Fruit fly (Drosophila melanogaster) whole organism, embryonic: ENCODE results near the gene CG15473.

Experiments used
- ATbp ChIP-seq: fragments of 200-800 bp; sonication (Bioruptor generic); optimal IDR thresholded peaks from 2 replicates; lab custom pipeline; 2017; ENCODE audit warnings: missing biosample characterization, mild to moderate bottlenecking, missing genetic modification characterization, missing genetic modification reagents
- Abd-B ChIP-seq: fragments of 200-800 bp; sonication (Bioruptor generic); optimal IDR thresholded peaks from 2 replicates; lab custom pipeline; 2018; ENCODE audit warnings: missing biosample characterization, mild to moderate bottlenecking, missing genetic modification characterization, moderate library complexity
- Ada2b ChIP-seq: fragments of 200-800 bp; sonication (Bioruptor generic); IDR thresholded peaks from 2 replicates; pipeline ENCODE4 v1.3.6; 2022; ENCODE audit warnings: missing biosample characterization, missing genetic modification characterization
- Antp ChIP-seq: fragments of 200-800 bp; sonication (Bioruptor generic); optimal IDR thresholded peaks from 3 replicates; lab custom pipeline; 2016; ENCODE audit warnings: missing biosample characterization, missing genetic modification characterization
- Bdp1 ChIP-seq: fragments of 200-800 bp; sonication (Bioruptor generic); optimal IDR thresholded peaks from 3 replicates; lab custom pipeline; 2016; ENCODE audit warnings: missing biosample characterization, missing genetic modification characterization
- CG10654 ChIP-seq: fragments of 200-800 bp; sonication (Bioruptor generic); optimal IDR thresholded peaks from 2 replicates; lab custom pipeline; 2016; ENCODE audit warnings: missing biosample characterization, missing genetic modification characterization
- CG11560 ChIP-seq: fragments of 200-800 bp; sonication (Bioruptor generic); IDR thresholded peaks from 3 replicates; pipeline ENCODE4 v1.3.6; 2022; ENCODE audit warnings: missing biosample characterization, missing genetic modification characterization
- CG12071 ChIP-seq: fragments of 200-800 bp; sonication (Bioruptor generic); optimal IDR thresholded peaks from 3 replicates; lab custom pipeline; 2018; ENCODE audit warnings: missing biosample characterization, mild to moderate bottlenecking, missing genetic modification characterization
- CG12299 ChIP-seq: fragments of 200-800 bp; sonication (Bioruptor generic); optimal IDR thresholded peaks from 2 replicates; lab custom pipeline; 2018; ENCODE audit warnings: missing biosample characterization, mild to moderate bottlenecking, missing genetic modification characterization
- CG12769 ChIP-seq: fragments of 200-800 bp; sonication (Bioruptor generic); optimal IDR thresholded peaks from 2 replicates; lab custom pipeline; 2019; ENCODE audit warnings: missing biosample characterization, mild to moderate bottlenecking, missing genetic modification characterization, moderate library complexity
- CG13123 ChIP-seq: fragments of 200-800 bp; sonication (Bioruptor generic); optimal IDR thresholded peaks from 2 replicates; lab custom pipeline; 2016; ENCODE audit warnings: missing biosample characterization, missing genetic modification characterization
- CG13624 ChIP-seq: fragments of 200-800 bp; sonication (Bioruptor generic); optimal IDR thresholded peaks from 2 replicates; lab custom pipeline; 2016; ENCODE audit warnings: missing biosample characterization, missing genetic modification characterization
- CG2129 ChIP-seq: fragments of 200-800 bp; sonication (Bioruptor generic); IDR thresholded peaks from 2 replicates; pipeline ENCODE4 v1.3.6; 2022; ENCODE audit warnings: missing biosample characterization, missing genetic modification characterization; ENCODE audit not compliant: partially characterized antibody
- CG2712 ChIP-seq: fragments of 200-800 bp; optimal IDR thresholded peaks from 3 replicates; lab custom pipeline; 2019; ENCODE audit warnings: missing biosample characterization, mild to moderate bottlenecking, missing genetic modification characterization, moderate library complexity
- CG2875 ChIP-seq: fragments of 200-800 bp; sonication (Bioruptor generic); optimal IDR thresholded peaks from 2 replicates; lab custom pipeline; 2017; ENCODE audit warnings: missing biosample characterization, mild to moderate bottlenecking, missing genetic modification characterization, missing genetic modification reagents
- CG31224 ChIP-seq: fragments of 200-800 bp; sonication (Bioruptor generic); IDR thresholded peaks from 2 replicates; pipeline ENCODE4 v1.3.6; 2022; ENCODE audit warnings: missing biosample characterization, missing genetic modification characterization
- CG32532 ChIP-seq: fragments of 200-800 bp; sonication (Bioruptor generic); IDR thresholded peaks from 2 replicates; pipeline ENCODE4 v1.3.6; 2022; ENCODE audit warnings: missing biosample characterization, missing genetic modification characterization
- CG4617 ChIP-seq: fragments of 200-800 bp; sonication (Bioruptor generic); optimal IDR thresholded peaks from 3 replicates; lab custom pipeline; 2016; ENCODE audit warnings: missing biosample characterization, missing genetic modification characterization, borderline replicate concordance
- CG7987 ChIP-seq: fragments of 200-800 bp; sonication (Bioruptor generic); optimal IDR thresholded peaks from 2 replicates; lab custom pipeline; 2018; ENCODE audit warnings: missing biosample characterization, mild to moderate bottlenecking, missing genetic modification characterization, moderate library complexity
- CG9727 ChIP-seq: fragments of 200-800 bp; sonication (Bioruptor generic); optimal IDR thresholded peaks from 3 replicates; lab custom pipeline; 2017; ENCODE audit warnings: missing biosample characterization, mild to moderate bottlenecking, missing genetic modification characterization
- CG9876 ChIP-seq: fragments of 200-800 bp; sonication (Bioruptor generic); optimal IDR thresholded peaks from 2 replicates; lab custom pipeline; 2016; ENCODE audit warnings: missing biosample characterization, missing genetic modification characterization
- CG9932 ChIP-seq: fragments of 200-800 bp; sonication (Bioruptor generic); IDR thresholded peaks from 2 replicates; pipeline ENCODE4 v1.3.6; 2022; ENCODE audit warnings: missing biosample characterization, missing genetic modification characterization
- Chrac-16 ChIP-seq: fragments of 200-800 bp; sonication (Bioruptor generic); optimal IDR thresholded peaks from 3 replicates; lab custom pipeline; 2016; ENCODE audit warnings: missing biosample characterization, missing genetic modification characterization
- CoRest ChIP-seq: fragments of 200-800 bp; sonication (Bioruptor generic); optimal IDR thresholded peaks from 3 replicates; lab custom pipeline; 2018; ENCODE audit warnings: missing biosample characterization, mild to moderate bottlenecking, missing genetic modification characterization, moderate library complexity
- Dad ChIP-seq: fragments of 200-800 bp; sonication (Bioruptor generic); optimal IDR thresholded peaks from 3 replicates; lab custom pipeline; 2016; ENCODE audit warnings: missing biosample characterization, missing genetic modification characterization
- Dek ChIP-seq: fragments of 200-800 bp; sonication (Bioruptor generic); optimal IDR thresholded peaks from 3 replicates; lab custom pipeline; 2019; ENCODE audit warnings: missing biosample characterization, mild to moderate bottlenecking, missing genetic modification characterization, moderate library complexity
- Dip3 ChIP-seq: fragments of 200-800 bp; sonication (Bioruptor generic); optimal IDR thresholded peaks from 3 replicates; lab custom pipeline; 2016; ENCODE audit warnings: missing biosample characterization, missing genetic modification characterization
- Lhr ChIP-seq: fragments of 200-800 bp; sonication (Bioruptor generic); optimal IDR thresholded peaks from 3 replicates; lab custom pipeline; 2017; ENCODE audit warnings: mild to moderate bottlenecking, missing biosample characterization, missing genetic modification reagents, missing genetic modification characterization
- Oli ChIP-seq: fragments of 200-800 bp; sonication (Bioruptor generic); optimal IDR thresholded peaks from 2 replicates; lab custom pipeline; 2018; ENCODE audit warnings: missing biosample characterization, mild to moderate bottlenecking, missing genetic modification characterization, moderate library complexity
- Rx ChIP-seq: fragments of 200-800 bp; sonication (Bioruptor generic); IDR thresholded peaks from 2 replicates; pipeline ENCODE4 v1.3.6; 2022; ENCODE audit warnings: missing biosample characterization, missing genetic modification characterization
- Sry-β ChIP-seq: fragments of 200-800 bp; sonication (Bioruptor generic); optimal IDR thresholded peaks from 2 replicates; lab custom pipeline; 2018; ENCODE audit warnings: missing biosample characterization, mild to moderate bottlenecking, missing genetic modification characterization, moderate library complexity
- TFAM ChIP-seq: fragments of 200-800 bp; sonication (Bioruptor generic); optimal IDR thresholded peaks from 2 replicates; lab custom pipeline; 2017; ENCODE audit warnings: missing biosample characterization, missing genetic modification characterization, inconsistent platforms
- Taf1 ChIP-seq: fragments of 200-800 bp; sonication (Bioruptor generic); IDR thresholded peaks from 2 replicates; pipeline ENCODE4 v1.3.6; 2022; ENCODE audit warnings: missing biosample characterization, missing genetic modification characterization
- ab ChIP-seq: fragments of 200-800 bp; sonication (Bioruptor generic); optimal IDR thresholded peaks from 2 replicates; lab custom pipeline; 2016; ENCODE audit warnings: missing biosample characterization, missing genetic modification characterization
- aop ChIP-seq: fragments of 200-800 bp; sonication (Bioruptor generic); IDR thresholded peaks from 2 replicates; pipeline ENCODE4 v1.3.6; 2022; ENCODE audit warnings: missing biosample characterization, missing genetic modification characterization
- bbx ChIP-seq: fragments of 200-800 bp; sonication (Bioruptor generic); IDR thresholded peaks from 2 replicates; pipeline ENCODE4 v1.3.6; 2022; ENCODE audit warnings: missing biosample characterization, missing genetic modification characterization; ENCODE audit not compliant: partially characterized antibody
- cas ChIP-seq: fragments of 200-800 bp; sonication (Bioruptor generic); IDR thresholded peaks from 2 replicates; pipeline ENCODE4 v1.3.6; 2022; ENCODE audit warnings: missing biosample characterization, missing genetic modification characterization
- cg ChIP-seq: fragments of 200-800 bp; sonication (Bioruptor generic); optimal IDR thresholded peaks from 3 replicates; lab custom pipeline; 2019; ENCODE audit warnings: missing biosample characterization, mild to moderate bottlenecking, missing genetic modification characterization, moderate library complexity
- ci ChIP-seq: fragments of 200-800 bp; sonication (Bioruptor generic); IDR thresholded peaks from 3 replicates; pipeline ENCODE4 v1.3.6; 2022; ENCODE audit warnings: missing biosample characterization, missing genetic modification characterization
- emc ChIP-seq: fragments of 200-800 bp; sonication (Bioruptor generic); optimal IDR thresholded peaks from 2 replicates; lab custom pipeline; 2016; ENCODE audit warnings: missing biosample characterization, missing genetic modification characterization
- grn ChIP-seq: fragments of 200-800 bp; sonication (Bioruptor generic); optimal IDR thresholded peaks from 3 replicates; lab custom pipeline; 2017; ENCODE audit warnings: missing biosample characterization, missing genetic modification characterization
- gro ChIP-seq: fragments of 200-800 bp; sonication (Bioruptor generic); optimal IDR thresholded peaks from 2 replicates; lab custom pipeline; 2016; ENCODE audit warnings: missing biosample characterization, missing genetic modification characterization
- mam ChIP-seq: fragments of 200-800 bp; sonication (Bioruptor generic); optimal IDR thresholded peaks from 3 replicates; lab custom pipeline; 2016; ENCODE audit warnings: missing biosample characterization, missing genetic modification characterization
- nmo ChIP-seq: fragments of 200-800 bp; sonication (Bioruptor generic); optimal IDR thresholded peaks from 2 replicates; lab custom pipeline; 2018; ENCODE audit warnings: missing biosample characterization, mild to moderate bottlenecking, missing genetic modification characterization, moderate library complexity
- odd ChIP-seq: fragments of 200-800 bp; sonication (Bioruptor generic); optimal IDR thresholded peaks from 2 replicates; lab custom pipeline; 2017; ENCODE audit warnings: missing biosample characterization, mild to moderate bottlenecking, missing genetic modification characterization
- scrt ChIP-seq: fragments of 200-800 bp; sonication (Bioruptor generic); optimal IDR thresholded peaks from 2 replicates; lab custom pipeline; 2018; ENCODE audit warnings: missing biosample characterization, mild to moderate bottlenecking, missing genetic modification characterization, moderate library complexity
- sim ChIP-seq: fragments of 200-800 bp; sonication (Bioruptor generic); IDR thresholded peaks from 2 replicates; pipeline ENCODE4 v1.3.6; 2022; ENCODE audit warnings: missing biosample characterization, missing genetic modification characterization
- sisA ChIP-seq: fragments of 200-800 bp; sonication (Bioruptor generic); IDR thresholded peaks from 2 replicates; pipeline ENCODE4 v1.3.6; 2022; ENCODE audit warnings: missing biosample characterization, missing genetic modification characterization
- sob ChIP-seq: fragments of 200-800 bp; sonication (Bioruptor generic); IDR thresholded peaks from 2 replicates; pipeline ENCODE4 v1.3.6; 2022; ENCODE audit warnings: missing biosample characterization, missing genetic modification characterization
- zen ChIP-seq: fragments of 200-800 bp; sonication (Bioruptor generic); optimal IDR thresholded peaks from 3 replicates; lab custom pipeline; 2018; ENCODE audit warnings: missing biosample characterization, mild to moderate bottlenecking, missing genetic modification characterization, moderate library complexity

The CG15473 gene

DNA sequence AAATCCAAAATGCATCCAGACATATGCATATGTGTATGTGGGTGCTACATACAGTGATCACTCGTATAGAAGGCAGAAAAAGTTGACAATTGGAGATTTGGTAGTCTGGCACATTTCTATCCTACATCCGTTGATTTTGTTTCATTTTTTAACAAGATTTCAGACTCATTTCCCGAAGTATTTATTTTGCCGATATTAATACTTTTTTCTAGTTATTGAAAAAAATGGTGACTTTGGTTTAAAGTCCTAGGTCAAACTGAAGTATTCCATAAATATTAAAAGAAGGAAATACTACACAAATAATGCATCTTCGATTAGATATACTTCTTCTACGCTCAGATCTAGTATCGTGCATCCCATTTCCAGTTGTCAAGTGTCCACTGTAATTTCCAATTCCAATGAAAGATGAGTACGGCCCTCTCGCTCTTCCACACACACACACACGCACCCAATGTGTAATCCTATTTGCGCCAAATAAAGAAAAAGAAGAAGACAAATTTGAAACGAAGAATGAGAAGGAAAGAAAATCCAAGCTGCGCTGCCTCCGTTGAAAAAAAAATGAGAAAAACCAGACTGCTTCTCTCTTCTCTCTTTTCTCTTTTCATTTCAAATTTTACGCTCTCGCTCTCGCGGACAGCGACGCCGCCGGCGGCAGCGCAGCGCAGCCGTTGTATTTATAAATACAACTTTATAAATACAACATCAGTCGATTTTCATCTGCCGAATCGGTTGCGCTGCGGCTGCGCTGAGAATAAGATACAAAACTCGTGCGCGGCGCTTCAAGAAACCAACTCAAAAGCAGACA is 37.2 kb downstream of the CG15473 start, which contains the start of gene peb (continued):
- TF ChIP-seq CG2875 (GFP tag; lab: Kevin White, UChicago) = peak; percentile 17
- no peak for TF ChIP-seq CG11560
- TF ChIP-seq sim = no peak
- no peak for TF ChIP-seq Dip3 (GFP tag; lab: Kevin White, UChicago)
- TF ChIP-seq CG9876 (GFP tag; lab: Kevin White, UChicago) = no peak
- no peak for TF ChIP-seq CG9932 (GFP tag; lab: Robert Waterston, UW)
- TF ChIP-seq CG2712 (tag; lab: Kevin White, UChicago) = peak; percentile 59
- no peak for TF ChIP-seq aop (GFP tag; lab: Robert Waterston, UW)
- peak; percentile 55 for TF ChIP-seq zen (tag; lab: Kevin White, UChicago)
- no peak for TF ChIP-seq cas (GFP tag; lab: Robert Waterston, UW)
- no peak for TF ChIP-seq CG12769 (tag; lab: Kevin White, UChicago)
- TF ChIP-seq Lhr (GFP tag; lab: Kevin White, UChicago) = no peak
- no peak for TF ChIP-seq odd (GFP tag; lab: Kevin White, UChicago)
- TF ChIP-seq CG32532 = no peak
- no peak for TF ChIP-seq ATbp (GFP tag; lab: Kevin White, UChicago)
- TF ChIP-seq Antp = peak; percentile 63
- no peak for TF ChIP-seq CG10654 (GFP tag; lab: Kevin White, UChicago)
- TF ChIP-seq Dad = peak; percentile 21
- TF ChIP-seq CG2129 (GFP tag; lab: Robert Waterston, UW) = no peak
- TF ChIP-seq scrt (GFP tag; lab: Kevin White, UChicago) = no peak
- no peak for TF ChIP-seq sob
- peak; percentile 7 for TF ChIP-seq Oli (tag; lab: Kevin White, UChicago)
- TF ChIP-seq Sry-β (GFP tag; lab: Kevin White, UChicago) = no peak
- TF ChIP-seq cg = peak; percentile 78
- TF ChIP-seq Bdp1 = no peak
- peak; percentile 62 for TF ChIP-seq Chrac-16 (GFP tag; lab: Kevin White, UChicago)
- TF ChIP-seq CG31224 (GFP tag; lab: Robert Waterston, UW) = no peak
- TF ChIP-seq Dek (tag; lab: Kevin White, UChicago) = no peak
- TF ChIP-seq TFAM = no peak
- TF ChIP-seq nmo (GFP tag; lab: Kevin White, UChicago) = peak; percentile 89
- no peak for TF ChIP-seq Taf1 (GFP tag; lab: Robert Waterston, UW)
- no peak for TF ChIP-seq grn (GFP tag; lab: Kevin White, UChicago)
- TF ChIP-seq Abd-B = no peak
- TF ChIP-seq Ada2b = no peak
- no peak for TF ChIP-seq CG12299 (tag; lab: Kevin White, UChicago)
- TF ChIP-seq mam (GFP tag; lab: Kevin White, UChicago) = peak; percentile 22
- TF ChIP-seq bbx (GFP tag; lab: Robert Waterston, UW) = peak; percentile 59
- TF ChIP-seq CG13123 (GFP tag; lab: Kevin White, UChicago) = no peak
- peak; percentile 55; the same call in 2 of the 3 replicates for TF ChIP-seq ci (GFP tag; lab: Robert Waterston, UW)
- TF ChIP-seq sisA (GFP tag; lab: Robert Waterston, UW) = peak; percentile 52
- TF ChIP-seq emc (GFP tag; lab: Kevin White, UChicago) = no peak
- no peak for TF ChIP-seq CG12071 (GFP tag; lab: Kevin White, UChicago)
- no peak for TF ChIP-seq gro
- no peak for TF ChIP-seq ab
- TF ChIP-seq CG4617 (GFP tag; lab: Kevin White, UChicago) = no peak
- TF ChIP-seq CoRest (tag; lab: Kevin White, UChicago) = peak; percentile 67
- TF ChIP-seq CG7987 (GFP tag; lab: Kevin White, UChicago) = no peak
- peak; percentile 79 for TF ChIP-seq CG9727 (GFP tag; lab: Kevin White, UChicago)
- TF ChIP-seq Rx (GFP tag; lab: Robert Waterston, UW) = no peak
- no peak for TF ChIP-seq CG13624 (GFP tag; lab: Kevin White, UChicago)
